Fruit fly (Drosophila melanogaster) whole organism, embryonic: ENCODE results near the gene CG43998.

Experiments used
- CG10462 ChIP-seq: fragments of 200-800 bp; sonication (Bioruptor generic); optimal IDR thresholded peaks from 2 replicates; lab custom pipeline; 2016; ENCODE audit warnings: missing biosample characterization, missing genetic modification characterization
- CG12744 ChIP-seq: fragments of 200-800 bp; sonication (Bioruptor generic); optimal IDR thresholded peaks from 2 replicates; lab custom pipeline; 2016; ENCODE audit warnings: missing biosample characterization, missing genetic modification characterization
- CG13287 ChIP-seq: fragments of 200-800 bp; sonication (Bioruptor generic); IDR thresholded peaks from 2 replicates; pipeline ENCODE4 v1.3.6; 2022; ENCODE audit warnings: missing biosample characterization, missing genetic modification characterization; ENCODE audit not compliant: partially characterized antibody
- CG13894 ChIP-seq: fragments of 200-800 bp; sonication (Bioruptor generic); optimal IDR thresholded peaks from 3 replicates; lab custom pipeline; 2018; ENCODE audit warnings: missing biosample characterization, mild to moderate bottlenecking, missing genetic modification characterization, moderate library complexity
- CG14441 ChIP-seq: fragments of 200-800 bp; sonication (Bioruptor generic); IDR thresholded peaks from 2 replicates; pipeline ENCODE4 v1.3.6; 2022; ENCODE audit warnings: missing biosample characterization, missing genetic modification characterization
- CG1603 ChIP-seq: fragments of 200-800 bp; sonication (Bioruptor generic); optimal IDR thresholded peaks from 2 replicates; lab custom pipeline; 2019; ENCODE audit warnings: missing biosample characterization, mild to moderate bottlenecking, missing genetic modification characterization, moderate library complexity
- CG16813 ChIP-seq: fragments of 200-800 bp; sonication (Bioruptor generic); IDR thresholded peaks from 3 replicates; pipeline ENCODE4 v1.3.6; 2022; ENCODE audit warnings: missing biosample characterization, missing genetic modification characterization; ENCODE audit not compliant: partially characterized antibody
- CG17186 ChIP-seq: fragments of 200-800 bp; sonication (Bioruptor generic); optimal IDR thresholded peaks from 3 replicates; lab custom pipeline; 2017; ENCODE audit warnings: missing biosample characterization, missing genetic modification reagents, missing genetic modification characterization
- CG17328 ChIP-seq: fragments of 200-800 bp; sonication (Bioruptor generic); IDR thresholded peaks from 2 replicates; pipeline ENCODE4 v1.3.6; 2022; ENCODE audit warnings: missing biosample characterization, missing genetic modification characterization
- CG17359 ChIP-seq: fragments of 200-800 bp; sonication (Bioruptor generic); optimal IDR thresholded peaks from 3 replicates; lab custom pipeline; 2018; ENCODE audit warnings: missing biosample characterization, mild to moderate bottlenecking, missing genetic modification characterization, moderate library complexity
- CG2712 ChIP-seq: fragments of 200-800 bp; optimal IDR thresholded peaks from 3 replicates; lab custom pipeline; 2019; ENCODE audit warnings: missing biosample characterization, mild to moderate bottlenecking, missing genetic modification characterization, moderate library complexity
- CG33213 ChIP-seq: fragments of 200-800 bp; sonication (Bioruptor generic); optimal IDR thresholded peaks from 3 replicates; lab custom pipeline; 2016; ENCODE audit warnings: missing biosample characterization, missing genetic modification characterization
- CG33557 ChIP-seq: fragments of 200-800 bp; sonication (Bioruptor generic); optimal IDR thresholded peaks from 2 replicates; lab custom pipeline; 2019; ENCODE audit warnings: missing biosample characterization, mild to moderate bottlenecking, missing genetic modification characterization, moderate library complexity
- CG6813 ChIP-seq: fragments of 200-800 bp; sonication (Bioruptor generic); optimal IDR thresholded peaks from 2 replicates; lab custom pipeline; 2017; ENCODE audit warnings: missing biosample characterization, missing genetic modification characterization, mild to moderate bottlenecking, moderate library complexity, missing genetic modification reagents
- CG7987 ChIP-seq: fragments of 200-800 bp; sonication (Bioruptor generic); optimal IDR thresholded peaks from 2 replicates; lab custom pipeline; 2018; ENCODE audit warnings: missing biosample characterization, mild to moderate bottlenecking, missing genetic modification characterization, moderate library complexity
- Dll ChIP-seq: fragments of 200-800 bp; sonication (Bioruptor generic); IDR thresholded peaks from 4 replicates; pipeline ENCODE4 v1.3.6; 2022; ENCODE audit warnings: missing biosample characterization, missing genetic modification characterization; ENCODE audit not compliant: partially characterized antibody
- Doc2 ChIP-seq: fragments of 200-800 bp; sonication (Bioruptor generic); IDR thresholded peaks from 2 replicates; pipeline ENCODE4 v1.3.6; 2022; ENCODE audit warnings: missing biosample characterization, missing genetic modification characterization
- Dp ChIP-seq: fragments of 200-800 bp; sonication (Bioruptor generic); optimal IDR thresholded peaks from 2 replicates; lab custom pipeline; 2018; ENCODE audit warnings: missing biosample characterization, mild to moderate bottlenecking, missing genetic modification characterization, moderate library complexity
- E2f1 ChIP-seq: fragments of 200-800 bp; sonication (Bioruptor generic); IDR thresholded peaks from 2 replicates; pipeline ENCODE4 v1.3.6; 2022; ENCODE audit warnings: missing biosample characterization, missing genetic modification characterization
- Eip74EF ChIP-seq, 2 experiments: fragments of 200-800 bp in 1 of 2; fragments of >200 bp in 1 of 2; sonication (Bioruptor generic) in 1 of 2; optimal IDR thresholded peaks; 2 replicates each; lab custom pipeline; 2017 to 2019; ENCODE audit warnings: missing biosample characterization in 2 of 2, missing genetic modification characterization in 2 of 2, mild to moderate bottlenecking in 1 of 2, moderate library complexity in 1 of 2
- Ets97D ChIP-seq: fragments of 200-800 bp; sonication (Bioruptor generic); optimal IDR thresholded peaks from 3 replicates; lab custom pipeline; 2016; ENCODE audit warnings: missing biosample characterization, missing genetic modification characterization
- H2.0 ChIP-seq: fragments of 200-800 bp; sonication (Bioruptor generic); IDR thresholded peaks from 2 replicates; pipeline ENCODE4 v1.3.6; 2022; ENCODE audit warnings: missing biosample characterization, missing genetic modification characterization
- HmgZ ChIP-seq: fragments of 200-800 bp; sonication (Bioruptor generic); optimal IDR thresholded peaks from 2 replicates; lab custom pipeline; 2018; ENCODE audit warnings: missing biosample characterization, mild to moderate bottlenecking, missing genetic modification characterization
- MESR4 ChIP-seq: fragments of 200-800 bp; sonication (Bioruptor generic); optimal IDR thresholded peaks from 2 replicates; lab custom pipeline; 2018; ENCODE audit warnings: missing biosample characterization, mild to moderate bottlenecking, missing genetic modification characterization, moderate library complexity
- Max ChIP-seq: fragments of 200-800 bp; sonication (Bioruptor generic); optimal IDR thresholded peaks from 2 replicates; lab custom pipeline; 2016; ENCODE audit warnings: missing biosample characterization, mild to moderate bottlenecking, missing genetic modification characterization
- Myb ChIP-seq: fragments of 200-800 bp; sonication (Bioruptor generic); optimal IDR thresholded peaks from 2 replicates; lab custom pipeline; 2016; ENCODE audit warnings: missing biosample characterization, missing genetic modification characterization
- Pdp1 ChIP-seq, 2 experiments: fragments of 200-800 bp; sonication (Bioruptor generic); optimal IDR thresholded peaks; 3 replicates each; lab custom pipeline; 2016; ENCODE audit warnings: missing biosample characterization in 2 of 2, missing genetic modification characterization in 2 of 2, mild to moderate bottlenecking in 1 of 2, moderate library complexity in 1 of 2
- Stat92E ChIP-seq, 3 experiments: fragments of >200 bp in 2 of 3; fragments of 200-800 bp in 1 of 3; sonication (Bioruptor generic) in 1 of 3; optimal IDR thresholded peaks; 2 replicates each; lab custom pipeline; 2017 to 2019; ENCODE audit warnings: missing biosample characterization in 3 of 3, missing genetic modification characterization in 3 of 3, mild to moderate bottlenecking in 1 of 3, moderate library complexity in 1 of 3
- Trl ChIP-seq, 3 experiments: fragments of >200 bp in 2 of 3; fragments of 200-800 bp in 1 of 3; sonication (Bioruptor generic) in 1 of 3; optimal IDR thresholded peaks; 2 replicates in 1 of 3; 3 replicates in 2 of 3; lab custom pipeline; 2016 to 2017; ENCODE audit warnings: missing biosample characterization in 1 of 3, missing genetic modification characterization in 1 of 3
- Xrp1 ChIP-seq: fragments of 200-800 bp; sonication (Bioruptor generic); IDR thresholded peaks from 2 replicates; pipeline ENCODE4 v1.3.6; 2022; ENCODE audit warnings: missing biosample characterization, missing genetic modification characterization
- bbx ChIP-seq: fragments of 200-800 bp; sonication (Bioruptor generic); IDR thresholded peaks from 2 replicates; pipeline ENCODE4 v1.3.6; 2022; ENCODE audit warnings: missing biosample characterization, missing genetic modification characterization; ENCODE audit not compliant: partially characterized antibody
- chinmo ChIP-seq: fragments of 200-800 bp; sonication (Bioruptor generic); IDR thresholded peaks from 4 replicates; pipeline ENCODE4 v1.3.6; 2022; ENCODE audit warnings: missing biosample characterization, missing genetic modification characterization; ENCODE audit not compliant: partially characterized antibody
- da ChIP-seq: fragments of 200-800 bp; sonication (Bioruptor generic); optimal IDR thresholded peaks from 2 replicates; lab custom pipeline; 2016; ENCODE audit warnings: missing biosample characterization, missing genetic modification characterization
- dm ChIP-seq: fragments of 200-800 bp; sonication (Bioruptor generic); optimal IDR thresholded peaks from 3 replicates; lab custom pipeline; 2016; ENCODE audit warnings: missing biosample characterization, missing genetic modification characterization
- gem ChIP-seq: fragments of 200-800 bp; sonication (Bioruptor generic); optimal IDR thresholded peaks from 2 replicates; lab custom pipeline; 2019; ENCODE audit warnings: missing biosample characterization, mild to moderate bottlenecking, missing genetic modification characterization, moderate library complexity
- gsb-n ChIP-seq: fragments of 200-800 bp; sonication (Bioruptor generic); optimal IDR thresholded peaks from 3 replicates; lab custom pipeline; 2018; ENCODE audit warnings: missing biosample characterization, mild to moderate bottlenecking, missing genetic modification characterization
- jumu ChIP-seq: fragments of 200-800 bp; sonication (Bioruptor generic); optimal IDR thresholded peaks from 3 replicates; lab custom pipeline; 2016; ENCODE audit warnings: missing biosample characterization, missing genetic modification characterization
- nerfin-1 ChIP-seq: fragments of 200-800 bp; sonication (Bioruptor generic); optimal IDR thresholded peaks from 3 replicates; lab custom pipeline; 2019; ENCODE audit warnings: missing biosample characterization, mild to moderate bottlenecking, missing genetic modification characterization, moderate library complexity
- odd ChIP-seq: fragments of 200-800 bp; sonication (Bioruptor generic); optimal IDR thresholded peaks from 2 replicates; lab custom pipeline; 2017; ENCODE audit warnings: missing biosample characterization, mild to moderate bottlenecking, missing genetic modification characterization
- otp ChIP-seq: fragments of 200-800 bp; sonication (Bioruptor generic); IDR thresholded peaks from 3 replicates; pipeline ENCODE4, ENCODE4 v1.3.6; 2022; ENCODE audit warnings: missing biosample characterization, missing genetic modification characterization
- pnt ChIP-seq: fragments of 200-800 bp; sonication (Bioruptor generic); optimal IDR thresholded peaks from 3 replicates; lab custom pipeline; 2016; ENCODE audit warnings: missing biosample characterization, missing genetic modification characterization
- sc ChIP-seq, 3 experiments: fragments of >200 bp in 2 of 3; fragments of 200-800 bp in 1 of 3; sonication (Bioruptor generic) in 1 of 3; optimal IDR thresholded peaks; 2 replicates in 2 of 3; 3 replicates in 1 of 3; lab custom pipeline; 2017; ENCODE audit warnings: mild to moderate bottlenecking in 1 of 3, missing biosample characterization in 1 of 3, missing genetic modification characterization in 1 of 3, missing genetic modification reagents in 1 of 3
- sna ChIP-seq: fragments of 200-800 bp; sonication (Bioruptor generic); IDR thresholded peaks from 2 replicates; pipeline ENCODE4 v1.3.6; 2022; ENCODE audit warnings: missing biosample characterization, missing genetic modification characterization; ENCODE audit not compliant: partially characterized antibody
- ssp ChIP-seq: fragments of 200-800 bp; sonication (Bioruptor generic); IDR thresholded peaks from 2 replicates; pipeline ENCODE4 v1.3.6; 2022; ENCODE audit warnings: missing biosample characterization, missing genetic modification characterization
- stwl ChIP-seq: fragments of 200-800 bp; sonication (Bioruptor generic); optimal IDR thresholded peaks from 3 replicates; lab custom pipeline; 2018; ENCODE audit warnings: missing biosample characterization, mild to moderate bottlenecking, missing genetic modification characterization, moderate library complexity
- tap ChIP-seq: fragments of 200-800 bp; optimal IDR thresholded peaks from 3 replicates; lab custom pipeline; 2019; ENCODE audit warnings: missing biosample characterization, mild to moderate bottlenecking, missing genetic modification characterization, moderate library complexity
- tio ChIP-seq: fragments of 200-800 bp; sonication (Bioruptor generic); optimal IDR thresholded peaks from 2 replicates; lab custom pipeline; 2017; ENCODE audit warnings: missing biosample characterization, missing genetic modification characterization, inconsistent platforms
- usp ChIP-seq: fragments of >200 bp; optimal IDR thresholded peaks from 2 replicates; lab custom pipeline; 2017; ENCODE audit warnings: missing biosample characterization, missing genetic modification characterization
- zfh1 ChIP-seq: fragments of 200-800 bp; sonication (Bioruptor generic); IDR thresholded peaks from 3 replicates; pipeline ENCODE4 v1.3.6; 2022; ENCODE audit warnings: missing biosample characterization, missing genetic modification characterization

The CG43998 gene

dm6 chr3R:23924200-23924599, 4.6 kb downstream of the CG43998 start, which contains the start of gene Ndc1:
Ndc1 (plus strand) TSS chr3R:23924399.
- TF ChIP-seq Ets97D (GFP tag; lab: Kevin White, UChicago) (peak; percentile 21), CG1603 (tag; lab: Kevin White, UChicago) (peak; percentile 31), CG13287 (GFP tag; lab: Robert Waterston, UW) (peak; percentile 72), Stat92E (GFP tag; optimal IDR thresholded peaks at IDR 0.05; lab: Kevin White, UChicago) (no peak), usp (GFP tag; lab: Kevin White, UChicago) (no peak), Doc2 (no peak), CG17186 (GFP tag; lab: Kevin White, UChicago) (peak; percentile 88), zfh1 (GFP tag; lab: Robert Waterston, UW) (no peak), gem (tag; lab: Kevin White, UChicago) (no peak), gsb-n (tag; lab: Kevin White, UChicago) (no peak), pnt (GFP tag; lab: Kevin White, UChicago) (no peak), Myb (GFP tag; lab: Kevin White, UChicago) (peak; percentile 96), Trl (optimal IDR thresholded peaks at IDR 0.05; lab: Kevin White, UChicago) (no peak), Trl (GFP tag; optimal IDR thresholded peaks at IDR 0.05; lab: Kevin White, UChicago) (no peak), Eip74EF (GFP tag; optimal IDR thresholded peaks at IDR 0.05; lab: Kevin White, UChicago) (no peak), CG17359 (tag; lab: Kevin White, UChicago) (no peak), ssp (GFP tag; lab: Robert Waterston, UW) (peak; percentile 74), CG13894 (no peak), CG7987 (GFP tag; lab: Kevin White, UChicago) (no peak), otp (no peak), CG2712 (no peak), Xrp1 (no peak), Pdp1 (GFP tag; optimal IDR thresholded peaks at IDR 0.05; lab: Kevin White, UChicago) (no peak), CG16813 (peak; percentile 24; the same call in 1 of the 3 replicates), jumu (GFP tag; lab: Kevin White, UChicago) (no peak), sc (optimal IDR thresholded peaks at IDR 0.05; lab: Kevin White, UChicago) (no peak), sc (GFP tag; optimal IDR thresholded peaks at IDR 0.05; lab: Kevin White, UChicago) (no peak), dm (no peak), odd (GFP tag; lab: Kevin White, UChicago) (no peak), CG33557 (GFP tag; lab: Kevin White, UChicago) (no peak), CG33213 (GFP tag; lab: Kevin White, UChicago) (no peak), chinmo (GFP tag; lab: Robert Waterston, UW) (peak; percentile 72; the same call in 1 of the 4 replicates), Max (GFP tag; lab: Kevin White, UChicago) (no peak), sna (GFP tag; lab: Robert Waterston, UW) (peak; percentile 16; the same call in 1 of the 2 replicates), CG12744 (GFP tag; lab: Kevin White, UChicago) (no peak), tio (GFP tag; lab: Kevin White, UChicago) (no peak), CG10462 (no peak), nerfin-1 (no peak), MESR4 (GFP tag; lab: Kevin White, UChicago) (no peak), stwl (tag; lab: Kevin White, UChicago) (peak; percentile 6), CG6813 (GFP tag; lab: Kevin White, UChicago) (no peak), H2.0 (no peak), Dp (GFP tag; lab: Kevin White, UChicago) (peak; percentile 76), tap (no peak), Dll (GFP tag; lab: Robert Waterston, UW) (peak; percentile 47; the same call in 2 of the 4 replicates), E2f1 (GFP tag; lab: Robert Waterston, UW) (no peak), CG14441 (GFP tag; lab: Robert Waterston, UW) (no peak), da (no peak), HmgZ (tag; lab: Kevin White, UChicago) (no peak), CG17328 (GFP tag; lab: Robert Waterston, UW) (no peak), bbx (GFP tag; lab: Robert Waterston, UW) (peak; percentile 37; the same call in 1 of the 2 replicates)
